Worm (Caenorhabditis elegans) whole organism, L3 larva: Measurements from ENCODE around the gene ZK673.6.

Source experiments
- ama-1 ChIP-seq: fragments of 150-350 bp; optimal IDR thresholded peaks from 2 replicates; lab custom pipeline; 2018
- ceh-82 ChIP-seq: fragments of 150-350 bp; optimal IDR thresholded peaks from 2 replicates; lab custom pipeline; 2014; ENCODE audit warnings: missing biosample characterization, missing genetic modification characterization
- egl-27 ChIP-seq: sonication (generic microtip); optimal IDR thresholded peaks from 4 replicates; lab custom pipeline; 2017; ENCODE audit warnings: missing biosample characterization, missing genetic modification reagents, missing genetic modification characterization
- fos-1 ChIP-seq: fragments of 150-350 bp; optimal IDR thresholded peaks from 2 replicates; lab custom pipeline; 2014; ENCODE audit warnings: missing biosample characterization, missing genetic modification characterization
- nhr-237 ChIP-seq: fragments of 150-350 bp; optimal IDR thresholded peaks from 2 replicates; lab custom pipeline; 2014; ENCODE audit warnings: missing biosample characterization, missing genetic modification characterization
- pha-4 ChIP-seq: fragments of 150-350 bp; optimal IDR thresholded peaks from 2 replicates; lab custom pipeline; 2014; ENCODE audit warnings: missing biosample characterization, missing genetic modification reagents, missing genetic modification characterization
- snpc-4 ChIP-seq: fragments of 150-350 bp; optimal IDR thresholded peaks from 2 replicates; lab custom pipeline; 2014; ENCODE audit warnings: missing biosample characterization, missing genetic modification characterization
- ztf-11 ChIP-seq: fragments of 150-350 bp; optimal IDR thresholded peaks from 2 replicates; lab custom pipeline; 2014; ENCODE audit warnings: missing biosample characterization, missing genetic modification characterization

DNA sequence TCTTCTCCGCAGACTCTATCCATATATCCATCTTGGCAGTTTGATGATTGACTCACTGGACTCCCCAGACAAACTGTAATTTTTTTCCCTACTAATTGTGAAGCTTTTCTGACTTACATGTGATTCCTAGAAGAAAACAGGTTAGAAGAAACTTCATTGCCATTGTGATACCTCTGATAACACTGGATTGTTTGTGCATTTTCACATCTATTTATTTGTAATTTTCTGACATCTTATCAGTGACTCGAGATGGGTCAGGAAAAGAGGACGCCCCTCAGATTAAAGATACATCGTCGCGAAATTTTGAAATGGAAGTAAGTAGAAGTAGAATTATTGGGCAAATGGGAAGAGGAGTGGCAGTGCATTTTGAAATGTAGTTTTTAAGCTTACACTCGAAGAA lies 26.2 kb upstream of the ZK673.6 start, which contains the start of gene clec-61:
- TF ChIP-seq egl-27 (tag; lab: Kevin White, UChicago): no peak
- TF ChIP-seq ceh-82 (tag; lab: Kevin White, UChicago): no peak
- no peak for TF ChIP-seq pha-4 (tag; lab: Kevin White, UChicago)
- TF ChIP-seq ama-1 (lab: Kevin White, UChicago): no peak
- TF ChIP-seq snpc-4: no peak
- TF ChIP-seq ztf-11: no peak
- TF ChIP-seq fos-1 (tag; lab: Kevin White, UChicago): no peak
- no peak for TF ChIP-seq nhr-237 (tag; lab: Kevin White, UChicago)
